Fruit fly (Drosophila melanogaster) whole organism, embryonic: ENCODE results near the gene meep.
A peak's percentile ranks its signal among the peaks of the same experiment; 100 is the strongest.

ENCODE experiments used
- Blimp-1 ChIP-seq: fragments of 200-800 bp; sonication (Bioruptor generic); optimal IDR thresholded peaks from 3 replicates; lab custom pipeline; 2018; ENCODE audit warnings: missing biosample characterization, missing genetic modification characterization, mild to moderate bottlenecking, moderate library complexity, missing genetic modification reagents
- BtbVII ChIP-seq: fragments of 200-800 bp; sonication (Bioruptor generic); optimal IDR thresholded peaks from 3 replicates; lab custom pipeline; 2017; ENCODE audit warnings: missing biosample characterization, mild to moderate bottlenecking, missing genetic modification characterization
- CG10462 ChIP-seq: fragments of 200-800 bp; sonication (Bioruptor generic); optimal IDR thresholded peaks from 2 replicates; lab custom pipeline; 2016; ENCODE audit warnings: missing biosample characterization, missing genetic modification characterization
- CG11085 ChIP-seq: fragments of 200-800 bp; sonication (Bioruptor generic); IDR thresholded peaks from 2 replicates; pipeline ENCODE4 v1.3.6; 2022; ENCODE audit warnings: missing biosample characterization, missing genetic modification characterization
- CG11093 ChIP-seq: fragments of 200-800 bp; sonication (Bioruptor generic); IDR thresholded peaks from 3 replicates; pipeline ENCODE4 v1.3.6; 2022; ENCODE audit warnings: missing biosample characterization, missing genetic modification characterization
- CG12299 ChIP-seq: fragments of 200-800 bp; sonication (Bioruptor generic); optimal IDR thresholded peaks from 2 replicates; lab custom pipeline; 2018; ENCODE audit warnings: missing biosample characterization, mild to moderate bottlenecking, missing genetic modification characterization
- CG14860 ChIP-seq: fragments of 200-800 bp; sonication (Bioruptor generic); IDR thresholded peaks from 3 replicates; pipeline ENCODE4 v1.3.6; 2022; ENCODE audit warnings: missing biosample characterization, missing genetic modification characterization; ENCODE audit not compliant: partially characterized antibody
- CG15011 ChIP-seq: fragments of 200-800 bp; sonication (Bioruptor generic); optimal IDR thresholded peaks from 3 replicates; lab custom pipeline; 2018; ENCODE audit warnings: missing biosample characterization, mild to moderate bottlenecking, missing genetic modification characterization
- CG1603 ChIP-seq: fragments of 200-800 bp; sonication (Bioruptor generic); optimal IDR thresholded peaks from 2 replicates; lab custom pipeline; 2019; ENCODE audit warnings: missing biosample characterization, mild to moderate bottlenecking, missing genetic modification characterization, moderate library complexity
- CG16813 ChIP-seq: fragments of 200-800 bp; sonication (Bioruptor generic); IDR thresholded peaks from 3 replicates; pipeline ENCODE4 v1.3.6; 2022; ENCODE audit warnings: missing biosample characterization, missing genetic modification characterization; ENCODE audit not compliant: partially characterized antibody
- CG17912 ChIP-seq: fragments of 200-800 bp; sonication (Bioruptor generic); optimal IDR thresholded peaks from 2 replicates; lab custom pipeline; 2018; ENCODE audit warnings: missing biosample characterization, mild to moderate bottlenecking, missing genetic modification characterization
- CG18764 ChIP-seq: fragments of 200-800 bp; sonication (Bioruptor generic); optimal IDR thresholded peaks from 3 replicates; lab custom pipeline; 2016; ENCODE audit warnings: missing biosample characterization, missing genetic modification characterization
- CG2199 ChIP-seq: fragments of 200-800 bp; sonication (Bioruptor generic); IDR thresholded peaks from 3 replicates; pipeline ENCODE4 v1.3.6; 2022; ENCODE audit warnings: missing biosample characterization, missing genetic modification characterization
- CG3407 ChIP-seq: fragments of 200-800 bp; sonication (Bioruptor generic); optimal IDR thresholded peaks from 2 replicates; lab custom pipeline; 2018; ENCODE audit warnings: missing biosample characterization, mild to moderate bottlenecking, missing genetic modification characterization
- CG34422 ChIP-seq: fragments of 200-800 bp; sonication (Bioruptor generic); IDR thresholded peaks from 3 replicates; pipeline ENCODE4 v1.3.6; 2022; ENCODE audit warnings: missing biosample characterization, missing genetic modification characterization
- CG42726 ChIP-seq: fragments of 200-800 bp; sonication (Bioruptor generic); IDR thresholded peaks from 2 replicates; pipeline ENCODE4 v1.3.6; 2022; ENCODE audit warnings: missing biosample characterization, missing genetic modification characterization; ENCODE audit not compliant: partially characterized antibody
- CG4707 ChIP-seq: fragments of 200-800 bp; sonication (Bioruptor generic); optimal IDR thresholded peaks from 2 replicates; lab custom pipeline; 2018; ENCODE audit warnings: missing biosample characterization, mild to moderate bottlenecking, missing genetic modification characterization, moderate library complexity
- CG4820 ChIP-seq: fragments of 200-800 bp; sonication (Bioruptor generic); optimal IDR thresholded peaks from 3 replicates; lab custom pipeline; 2016; ENCODE audit warnings: missing biosample characterization, missing genetic modification characterization
- CG5953 ChIP-seq: fragments of 200-800 bp; sonication (Bioruptor generic); IDR thresholded peaks from 2 replicates; pipeline ENCODE4 v1.3.6; 2022; ENCODE audit warnings: missing biosample characterization, missing genetic modification characterization
- CG6254 ChIP-seq: fragments of 200-800 bp; sonication (Bioruptor generic); optimal IDR thresholded peaks from 3 replicates; lab custom pipeline; 2017; ENCODE audit warnings: mild to moderate bottlenecking, missing biosample characterization, missing genetic modification reagents, missing genetic modification characterization
- CG6272 ChIP-seq: fragments of 200-800 bp; sonication (Bioruptor generic); IDR thresholded peaks from 2 replicates; pipeline ENCODE4 v1.3.6; 2022; ENCODE audit warnings: missing biosample characterization, missing genetic modification characterization
- CG8478 ChIP-seq: fragments of >200 bp; optimal IDR thresholded peaks from 2 replicates; lab custom pipeline; 2018
- CG9215 ChIP-seq: fragments of 200-800 bp; sonication (Bioruptor generic); IDR thresholded peaks from 2 replicates; pipeline ENCODE4 v1.3.6; 2022; ENCODE audit warnings: missing biosample characterization, missing genetic modification characterization
- CG9817 ChIP-seq: fragments of 200-800 bp; sonication (Bioruptor generic); optimal IDR thresholded peaks from 2 replicates; lab custom pipeline; 2018; ENCODE audit warnings: missing biosample characterization, mild to moderate bottlenecking, missing genetic modification characterization, moderate library complexity
- HmgZ ChIP-seq: fragments of 200-800 bp; sonication (Bioruptor generic); optimal IDR thresholded peaks from 2 replicates; lab custom pipeline; 2018; ENCODE audit warnings: missing biosample characterization, mild to moderate bottlenecking, missing genetic modification characterization
- MESR4 ChIP-seq: fragments of 200-800 bp; sonication (Bioruptor generic); optimal IDR thresholded peaks from 2 replicates; lab custom pipeline; 2018; ENCODE audit warnings: missing biosample characterization, mild to moderate bottlenecking, missing genetic modification characterization, moderate library complexity
- Nf-YA ChIP-seq: fragments of 200-800 bp; sonication (Bioruptor generic); IDR thresholded peaks from 2 replicates; pipeline ENCODE4 v1.3.6; 2022; ENCODE audit warnings: missing biosample characterization, missing genetic modification characterization
- PHDP ChIP-seq: fragments of 200-800 bp; sonication (Bioruptor generic); optimal IDR thresholded peaks from 3 replicates; lab custom pipeline; 2018; ENCODE audit warnings: missing biosample characterization, mild to moderate bottlenecking, missing genetic modification characterization, moderate library complexity
- Sry-δ ChIP-seq: fragments of 200-800 bp; sonication (Bioruptor generic); optimal IDR thresholded peaks from 2 replicates; lab custom pipeline; 2016; ENCODE audit warnings: missing biosample characterization, missing genetic modification characterization
- al ChIP-seq: fragments of 200-800 bp; sonication (Bioruptor generic); IDR thresholded peaks from 2 replicates; pipeline ENCODE4 v1.3.6; 2022; ENCODE audit warnings: missing biosample characterization, missing genetic modification characterization
- ato ChIP-seq: fragments of 200-800 bp; sonication (Bioruptor generic); IDR thresholded peaks from 2 replicates; pipeline ENCODE4 v1.3.6; 2022; ENCODE audit warnings: missing biosample characterization, missing genetic modification characterization; ENCODE audit not compliant: partially characterized antibody
- cad ChIP-seq: fragments of >200 bp; optimal IDR thresholded peaks from 2 replicates; lab custom pipeline; 2017; ENCODE audit warnings: missing biosample characterization, missing genetic modification characterization
- cato ChIP-seq: fragments of 200-800 bp; sonication (Bioruptor generic); optimal IDR thresholded peaks from 2 replicates; lab custom pipeline; 2016; ENCODE audit warnings: missing biosample characterization, missing genetic modification characterization, borderline replicate concordance
- crol ChIP-seq: fragments of 200-800 bp; sonication (Bioruptor generic); IDR thresholded peaks from 2 replicates; pipeline ENCODE4 v1.3.6; 2022; ENCODE audit warnings: missing biosample characterization, missing genetic modification characterization
- dati ChIP-seq: fragments of 200-800 bp; sonication (Bioruptor generic); IDR thresholded peaks from 2 replicates; pipeline ENCODE4 v1.3.6; 2022; ENCODE audit warnings: missing biosample characterization, missing genetic modification characterization
- esg ChIP-seq: fragments of 200-800 bp; sonication (Bioruptor generic); conservative IDR thresholded peaks from 2 replicates; pipeline ENCODE4 v1.3.6; 2022; ENCODE audit warnings: missing biosample characterization, missing genetic modification characterization
- fd102C ChIP-seq: fragments of 200-800 bp; sonication (Bioruptor generic); optimal IDR thresholded peaks from 2 replicates; lab custom pipeline; 2018; ENCODE audit warnings: missing biosample characterization, mild to moderate bottlenecking, missing genetic modification characterization, moderate library complexity
- ham ChIP-seq: fragments of 200-800 bp; sonication (Bioruptor generic); IDR thresholded peaks from 2 replicates; pipeline ENCODE4 v1.3.6; 2022; ENCODE audit warnings: missing biosample characterization, missing genetic modification characterization
- her ChIP-seq: fragments of 200-800 bp; sonication (Bioruptor generic); optimal IDR thresholded peaks from 2 replicates; lab custom pipeline; 2016; ENCODE audit warnings: missing biosample characterization, missing genetic modification characterization
- insv ChIP-seq, 2 experiments: fragments of 200-800 bp; sonication (Bioruptor generic); optimal IDR thresholded peaks; 3 replicates each; lab custom pipeline; 2016 to 2018; ENCODE audit warnings: missing biosample characterization in 2 of 2, missing genetic modification characterization in 2 of 2
- jumu ChIP-seq: fragments of 200-800 bp; sonication (Bioruptor generic); optimal IDR thresholded peaks from 3 replicates; lab custom pipeline; 2016; ENCODE audit warnings: missing biosample characterization, missing genetic modification characterization
- otp ChIP-seq: fragments of 200-800 bp; sonication (Bioruptor generic); IDR thresholded peaks from 3 replicates; pipeline ENCODE4, ENCODE4 v1.3.6; 2022; ENCODE audit warnings: missing biosample characterization, missing genetic modification characterization
- phol ChIP-seq: fragments of 200-800 bp; sonication (Bioruptor generic); optimal IDR thresholded peaks from 3 replicates; lab custom pipeline; 2018; ENCODE audit warnings: missing biosample characterization, mild to moderate bottlenecking, missing genetic modification characterization, moderate library complexity
- sc ChIP-seq, 3 experiments: fragments of >200 bp in 2 of 3; fragments of 200-800 bp in 1 of 3; sonication (Bioruptor generic) in 1 of 3; optimal IDR thresholded peaks; 2 replicates in 2 of 3; 3 replicates in 1 of 3; lab custom pipeline; 2017; ENCODE audit warnings: mild to moderate bottlenecking in 1 of 3, missing biosample characterization in 1 of 3, missing genetic modification characterization in 1 of 3, missing genetic modification reagents in 1 of 3
- so ChIP-seq: fragments of 200-800 bp; sonication (Bioruptor generic); IDR thresholded peaks from 3 replicates; pipeline ENCODE4 v1.3.6; 2022; ENCODE audit warnings: missing biosample characterization, missing genetic modification characterization
- ttk ChIP-seq: fragments of 200-800 bp; sonication (Bioruptor generic); IDR thresholded peaks from 2 replicates; pipeline ENCODE4 v2.1.2; 2022; ENCODE audit warnings: missing biosample characterization, missing genetic modification characterization
- unpg ChIP-seq: fragments of 200-800 bp; sonication (Bioruptor generic); optimal IDR thresholded peaks from 3 replicates; lab custom pipeline; 2018; ENCODE audit warnings: missing biosample characterization, mild to moderate bottlenecking, missing genetic modification characterization, moderate library complexity
- vfl ChIP-seq: fragments of 200-800 bp; sonication (Bioruptor generic); optimal IDR thresholded peaks from 2 replicates; lab custom pipeline; 2016; ENCODE audit warnings: missing biosample characterization, missing genetic modification characterization
- wek ChIP-seq: fragments of 200-800 bp; sonication (Bioruptor generic); optimal IDR thresholded peaks from 3 replicates; lab custom pipeline; 2018; ENCODE audit warnings: missing biosample characterization, mild to moderate bottlenecking, missing genetic modification characterization, moderate library complexity
- wor ChIP-seq: fragments of 200-800 bp; sonication (Bioruptor generic); IDR thresholded peaks from 2 replicates; pipeline ENCODE4 v1.3.6; 2022; ENCODE audit warnings: missing biosample characterization, missing genetic modification characterization
- z ChIP-seq: fragments of 200-800 bp; sonication (Bioruptor generic); IDR thresholded peaks from 3 replicates; pipeline ENCODE4 v1.3.6; 2022; ENCODE audit warnings: missing biosample characterization, missing genetic modification characterization

The meep gene

DNA sequence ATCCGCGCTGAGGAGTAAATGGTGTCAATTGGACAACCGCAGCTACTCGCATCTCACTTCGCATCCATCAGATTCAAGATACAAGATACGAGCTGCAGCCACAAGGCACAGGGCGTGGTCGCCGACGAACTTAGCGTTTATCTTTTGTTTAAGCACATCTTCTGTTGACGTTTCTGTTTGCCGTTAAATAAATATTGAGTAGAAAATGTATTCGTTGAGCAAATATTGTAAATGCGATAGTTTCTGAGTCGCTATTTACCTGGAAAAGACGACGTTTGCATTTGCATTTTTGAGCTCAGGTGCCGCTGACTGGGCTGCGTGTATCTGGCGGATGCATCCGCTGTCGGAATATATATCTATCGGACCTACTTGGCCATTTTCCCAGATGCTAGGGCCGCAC lies 36.6 kb downstream of the meep start (continued):
- peak; percentile 35; the same call in 1 of the 2 replicates for TF ChIP-seq CG5953 (GFP tag; lab: Robert Waterston, UW)
- TF ChIP-seq CG11093 (GFP tag; lab: Robert Waterston, UW) = no peak
- TF ChIP-seq ttk (GFP tag; lab: Robert Waterston, UW) = no peak
- TF ChIP-seq insv (GFP tag; optimal IDR thresholded peaks at IDR 0.05; lab: Kevin White, UChicago) = peak in 1 of 2 experiments; percentile 41
- TF ChIP-seq vfl (GFP tag; lab: Kevin White, UChicago) = no peak
- no peak for TF ChIP-seq CG4820 (GFP tag; lab: Kevin White, UChicago)
- no peak for TF ChIP-seq sc (optimal IDR thresholded peaks at IDR 0.05; lab: Kevin White, UChicago)
- peak; percentile 74 for TF ChIP-seq sc (GFP tag; optimal IDR thresholded peaks at IDR 0.05; lab: Kevin White, UChicago)
- peak; percentile 76 for TF ChIP-seq CG6254 (GFP tag; lab: Kevin White, UChicago)
- TF ChIP-seq ham (GFP tag; lab: Robert Waterston, UW) = no peak
- TF ChIP-seq CG12299 (tag; lab: Kevin White, UChicago) = peak; percentile 37
- TF ChIP-seq CG4707 (GFP tag; lab: Kevin White, UChicago) = peak; percentile 81
- no peak for TF ChIP-seq phol (tag; lab: Kevin White, UChicago)
- peak; percentile 98 for TF ChIP-seq fd102C (GFP tag; lab: Kevin White, UChicago)
- TF ChIP-seq cad (GFP tag; lab: Kevin White, UChicago) = no peak
- TF ChIP-seq CG15011 (GFP tag; lab: Kevin White, UChicago) = peak; percentile 55
- TF ChIP-seq CG10462 = no peak
- TF ChIP-seq so (GFP tag; lab: Robert Waterston, UW) = 0 out of 3 replicates have a peak, but pooled peaks have one; percentile 46
- peak; percentile 65 for TF ChIP-seq unpg (GFP tag; lab: Kevin White, UChicago)
- no peak for TF ChIP-seq CG14860 (GFP tag; lab: Robert Waterston, UW)
- TF ChIP-seq jumu (GFP tag; lab: Kevin White, UChicago) = no peak
- no peak for TF ChIP-seq wor
- no peak for TF ChIP-seq dati (GFP tag; lab: Robert Waterston, UW)
- peak; percentile 1 for TF ChIP-seq CG18764 (GFP tag; lab: Kevin White, UChicago)
- TF ChIP-seq MESR4 = no peak
- no peak for TF ChIP-seq Sry-δ (GFP tag; lab: Kevin White, UChicago)
- TF ChIP-seq CG11085 (GFP tag; lab: Robert Waterston, UW) = no peak
- peak; percentile 81 for TF ChIP-seq CG17912
- TF ChIP-seq CG2199 = no peak
- TF ChIP-seq CG3407 (GFP tag; lab: Kevin White, UChicago) = peak; percentile 92
- TF ChIP-seq PHDP (tag; lab: Kevin White, UChicago) = peak; percentile 53
- TF ChIP-seq CG6272 (GFP tag; lab: Robert Waterston, UW) = no peak
- no peak for TF ChIP-seq CG16813 (GFP tag; lab: Robert Waterston, UW)
- no peak for TF ChIP-seq CG42726
- TF ChIP-seq cato (GFP tag; lab: Kevin White, UChicago) = peak; percentile 25
- no peak for TF ChIP-seq al (GFP tag; lab: Robert Waterston, UW)
- TF ChIP-seq esg (GFP tag; lab: Robert Waterston, UW) = no peak
- peak; percentile 85 for TF ChIP-seq wek (GFP tag; lab: Kevin White, UChicago)
- TF ChIP-seq CG8478 = no peak
- peak; percentile 78; the same call in 2 of the 3 replicates for TF ChIP-seq otp (GFP tag; lab: Robert Waterston, UW)
- no peak for TF ChIP-seq CG34422
- TF ChIP-seq ato (GFP tag; lab: Robert Waterston, UW) = no peak
- 0 out of 2 replicates have a peak, but pooled peaks have one; percentile 26 for TF ChIP-seq Nf-YA (GFP tag; lab: Robert Waterston, UW)
- no peak for TF ChIP-seq CG9215 (GFP tag; lab: Robert Waterston, UW)
- TF ChIP-seq HmgZ = peak; percentile 17
- no peak for TF ChIP-seq BtbVII (GFP tag; lab: Kevin White, UChicago)
- TF ChIP-seq z = peak; percentile 57; the same call in 1 of the 3 replicates
- no peak for TF ChIP-seq CG9817 (tag; lab: Kevin White, UChicago)
- no peak for TF ChIP-seq crol (GFP tag; lab: Robert Waterston, UW)
- peak; percentile 70 for TF ChIP-seq Blimp-1 (GFP tag; lab: Kevin White, UChicago)
- peak; percentile 78 for TF ChIP-seq CG1603
- TF ChIP-seq her (GFP tag; lab: Kevin White, UChicago) = no peak
